Worm (Caenorhabditis elegans) whole organism, late embryonic: ENCODE measurements around the gene col-12.
"Not testable (repeated sequence)": the region's sequence is repeated elsewhere in the genome, so short reads cannot be mapped to it uniquely, and the experiment has no call there.

Source experiments
- C08G9.2 ChIP-seq: sonication (generic microtip); optimal IDR thresholded peaks from 2 replicates; lab custom pipeline; 2016; ENCODE audit warnings: mild to moderate bottlenecking, missing genetic modification characterization, moderate library complexity, missing compliant biosample characterization
- T23F11.4 ChIP-seq: fragments of 200-800 bp; sonication (Bioruptor generic); optimal IDR thresholded peaks from 2 replicates; lab custom pipeline; 2018; ENCODE audit warnings: mild to moderate bottlenecking, missing genetic modification characterization, missing compliant biosample characterization
- Y22D7AL.16 ChIP-seq: sonication (generic microtip); optimal IDR thresholded peaks from 2 replicates; lab custom pipeline; 2016; ENCODE audit warnings: missing genetic modification characterization, missing compliant biosample characterization
- ahr-1 ChIP-seq: sonication (generic microtip); optimal IDR thresholded peaks from 2 replicates; lab custom pipeline; 2016; ENCODE audit warnings: missing genetic modification characterization, missing compliant biosample characterization
- ceh-2 ChIP-seq: sonication (generic microtip); optimal IDR thresholded peaks from 2 replicates; lab custom pipeline; 2016; ENCODE audit warnings: missing genotype, missing genetic modification characterization, missing compliant biosample characterization
- ceh-24 ChIP-seq: sonication (generic microtip); optimal IDR thresholded peaks from 2 replicates; lab custom pipeline; 2016; ENCODE audit warnings: mild to moderate bottlenecking, missing genetic modification characterization, missing compliant biosample characterization
- ceh-31 ChIP-seq: sonication (generic microtip); optimal IDR thresholded peaks from 2 replicates; lab custom pipeline; 2016; ENCODE audit warnings: missing genetic modification characterization, missing compliant biosample characterization
- ceh-45 ChIP-seq: fragments of 200-800 bp; sonication (Bioruptor generic); IDR thresholded peaks from 2 replicates; pipeline ENCODE4 v1.3.6; 2022; ENCODE audit warnings: missing genetic modification reagents, missing genetic modification characterization, missing compliant biosample characterization
- ceh-48 ChIP-seq: sonication (generic microtip); optimal IDR thresholded peaks from 2 replicates; lab custom pipeline; 2016; ENCODE audit warnings: missing genetic modification characterization, inconsistent platforms, missing compliant biosample characterization
- ceh-6 ChIP-seq: fragments of 200-800 bp; sonication (Bioruptor generic); optimal IDR thresholded peaks from 2 replicates; lab custom pipeline; 2018; ENCODE audit warnings: mild to moderate bottlenecking, missing genetic modification characterization, missing compliant biosample characterization
- dve-1 ChIP-seq: sonication (generic microtip); optimal IDR thresholded peaks from 2 replicates; lab custom pipeline; 2017; ENCODE audit warnings: antibody characterized with exemption, mild to moderate bottlenecking, missing genetic modification characterization, missing compliant biosample characterization
- ets-4 ChIP-seq: sonication (generic microtip); optimal IDR thresholded peaks from 2 replicates; lab custom pipeline; 2016; ENCODE audit warnings: missing genetic modification characterization, missing compliant biosample characterization
- eyg-1 ChIP-seq: sonication (generic microtip); optimal IDR thresholded peaks from 2 replicates; lab custom pipeline; 2016; ENCODE audit warnings: missing genotype, missing genetic modification characterization, missing compliant biosample characterization
- fkh-10 ChIP-seq: fragments of 150-350 bp; optimal IDR thresholded peaks from 2 replicates; lab custom pipeline; 2014; ENCODE audit warnings: missing biosample characterization, missing genetic modification reagents, missing genetic modification characterization
- fkh-6 ChIP-seq: sonication (generic microtip); optimal IDR thresholded peaks from 2 replicates; lab custom pipeline; 2016; ENCODE audit warnings: missing genetic modification characterization, missing compliant biosample characterization
- hlh-15 ChIP-seq: sonication (generic microtip); optimal IDR thresholded peaks from 2 replicates; lab custom pipeline; 2016; ENCODE audit warnings: missing genetic modification characterization, missing compliant biosample characterization
- hlh-30 ChIP-seq: sonication (generic microtip); optimal IDR thresholded peaks from 2 replicates; lab custom pipeline; 2017; ENCODE audit warnings: antibody characterized with exemption, missing genetic modification characterization, missing compliant biosample characterization; ENCODE audit not compliant: insufficient read depth
- hlh-6 ChIP-seq: sonication (generic microtip); optimal IDR thresholded peaks from 2 replicates; lab custom pipeline; 2016; ENCODE audit warnings: missing genotype, missing genetic modification characterization, missing compliant biosample characterization
- mec-3 ChIP-seq: sonication (generic microtip); optimal IDR thresholded peaks from 2 replicates; lab custom pipeline; 2016; ENCODE audit warnings: borderline replicate concordance, missing genetic modification characterization, missing compliant biosample characterization
- nfya-1 ChIP-seq: sonication (generic microtip); optimal IDR thresholded peaks from 2 replicates; lab custom pipeline; 2017; ENCODE audit warnings: missing genetic modification characterization, mild to moderate bottlenecking, missing compliant biosample characterization, antibody characterized with exemption, moderate library complexity
- nhr-11 ChIP-seq: fragments of 150-350 bp; optimal IDR thresholded peaks from 2 replicates; lab custom pipeline; 2014; ENCODE audit warnings: missing biosample characterization, missing genetic modification characterization
- nhr-232 ChIP-seq: sonication (generic microtip); optimal IDR thresholded peaks from 2 replicates; lab custom pipeline; 2016; ENCODE audit warnings: missing genetic modification characterization, missing compliant biosample characterization
- npax-4 ChIP-seq: sonication (generic microtip); optimal IDR thresholded peaks from 2 replicates; lab custom pipeline; 2016; ENCODE audit warnings: missing genetic modification characterization, missing compliant biosample characterization
- pha-4 ChIP-seq: fragments of 150-350 bp; optimal IDR thresholded peaks from 2 replicates; lab custom pipeline; 2018; ENCODE audit warnings: missing biosample characterization, missing genetic modification reagents, missing genetic modification characterization
- pqm-1 ChIP-seq: sonication (generic microtip); optimal IDR thresholded peaks from 2 replicates; lab custom pipeline; 2016; ENCODE audit warnings: missing genetic modification characterization, missing compliant biosample characterization
- pros-1 ChIP-seq: fragments of 150-350 bp; optimal IDR thresholded peaks from 2 replicates; lab custom pipeline; 2014; ENCODE audit warnings: missing biosample characterization, missing genetic modification reagents, missing genetic modification characterization
- ref-2 ChIP-seq: sonication (generic microtip); optimal IDR thresholded peaks from 2 replicates; lab custom pipeline; 2016; ENCODE audit warnings: missing genetic modification characterization, missing compliant biosample characterization
- rnt-1 ChIP-seq: sonication (generic microtip); optimal IDR thresholded peaks from 2 replicates; lab custom pipeline; 2016; ENCODE audit warnings: missing genetic modification characterization, missing compliant biosample characterization
- sdc-2 ChIP-seq: sonication (generic microtip); optimal IDR thresholded peaks from 2 replicates; lab custom pipeline; 2016; ENCODE audit warnings: missing genotype, missing genetic modification characterization, missing compliant biosample characterization
- sox-4 ChIP-seq: sonication (generic microtip); optimal IDR thresholded peaks from 2 replicates; lab custom pipeline; 2017; ENCODE audit warnings: mild to moderate bottlenecking, missing genetic modification characterization, inconsistent platforms, missing compliant biosample characterization
- syd-9 ChIP-seq: sonication (generic microtip); optimal IDR thresholded peaks from 2 replicates; lab custom pipeline; 2016; ENCODE audit warnings: mild to moderate bottlenecking, missing genetic modification characterization, moderate library complexity, missing compliant biosample characterization
- tbx-2 ChIP-seq: sonication (generic microtip); optimal IDR thresholded peaks from 2 replicates; lab custom pipeline; 2016; ENCODE audit warnings: missing genetic modification characterization, missing compliant biosample characterization
- tbx-7 ChIP-seq: sonication (generic microtip); optimal IDR thresholded peaks from 2 replicates; lab custom pipeline; 2016; ENCODE audit warnings: missing genotype, missing genetic modification characterization, missing compliant biosample characterization
- ttx-3 ChIP-seq: sonication (generic microtip); optimal IDR thresholded peaks from 2 replicates; lab custom pipeline; 2016; ENCODE audit warnings: missing genetic modification reagents, missing genetic modification characterization, missing compliant biosample characterization
- unc-3 ChIP-seq, 2 experiments: fragments of 200-800 bp in 1 of 2; sonication (Bioruptor generic) in 1 of 2; sonication (generic microtip) in 1 of 2; conservative IDR thresholded peaks in 1 of 2; optimal IDR thresholded peaks in 1 of 2; 2 replicates each; pipeline versions ENCODE4 v1.3.6 to Lab custom; 2016 to 2022; ENCODE audit warnings: missing compliant biosample characterization in 2 of 2, missing genetic modification characterization in 2 of 2, missing genetic modification reagents in 1 of 2
- unc-42 ChIP-seq: sonication (generic microtip); optimal IDR thresholded peaks from 2 replicates; lab custom pipeline; 2016; ENCODE audit warnings: missing genotype, missing genetic modification characterization, missing compliant biosample characterization
- zip-5 ChIP-seq: sonication (generic microtip); optimal IDR thresholded peaks from 2 replicates; lab custom pipeline; 2016; ENCODE audit warnings: missing genetic modification characterization, missing compliant biosample characterization
- ztf-16 ChIP-seq: sonication (generic microtip); optimal IDR thresholded peaks from 2 replicates; lab custom pipeline; 2017; ENCODE audit warnings: missing genetic modification characterization, missing compliant biosample characterization

col-12 gene

ce11 chrV:10450355-10450754 lies 25.4 kb upstream of the col-12 start:
- peak; percentile 66; the same call in 1 of the 2 replicates for TF ChIP-seq ceh-45 (GFP tag; lab: Robert Waterston, UW)
- peak; percentile 73; the same call in 1 of the 2 replicates for TF ChIP-seq unc-3 (GFP tag; conservative IDR thresholded peaks at IDR 0.05; lab: Robert Waterston, UW)
- not testable (repeated sequence) for TF ChIP-seq unc-3 (tag; optimal IDR thresholded peaks at IDR 0.05; lab: Kevin White, UChicago)

ce11 chrV:10449302-10449701 lies 24.3 kb upstream of the col-12 start:
- TF ChIP-seq unc-3 (GFP tag; conservative IDR thresholded peaks at IDR 0.05; lab: Robert Waterston, UW) (peak; percentile 56; the same call in 1 of the 2 replicates), ceh-45 (GFP tag; lab: Robert Waterston, UW) (0 out of 2 replicates have a peak, but pooled peaks have one; percentile 20)
- TF ChIP-seq unc-3 (tag; optimal IDR thresholded peaks at IDR 0.05; lab: Kevin White, UChicago): not testable (repeated sequence)

ce11 chrV:10441135-10442024 lies 16.4 kb upstream of the col-12 start, which contains the start of gene pap-1:
Gene pap-1, plus strand, starts transcription at chrV:10441974.
- peak; percentile 37 for TF ChIP-seq C08G9.2 (tag; lab: Kevin White, UChicago)
- no peak for TF ChIP-seq rnt-1 (tag; lab: Kevin White, UChicago)
- TF ChIP-seq mec-3 (tag; lab: Kevin White, UChicago): no peak
- peak; percentile 35 for TF ChIP-seq ceh-2 (tag; lab: Kevin White, UChicago)
- TF ChIP-seq ceh-6 (GFP tag; lab: Kevin White, UChicago): no peak
- TF ChIP-seq ets-4 (tag; lab: Kevin White, UChicago): peak; percentile 3
- no peak for TF ChIP-seq fkh-10
- no peak for TF ChIP-seq hlh-6 (tag; lab: Kevin White, UChicago)
- TF ChIP-seq hlh-30 (tag; lab: Kevin White, UChicago): peak; percentile 88
- TF ChIP-seq npax-4 (tag; lab: Kevin White, UChicago): no peak
- no peak for TF ChIP-seq ref-2 (tag; lab: Kevin White, UChicago)
- TF ChIP-seq sdc-2 (tag; lab: Kevin White, UChicago): no peak
- TF ChIP-seq tbx-2 (tag; lab: Kevin White, UChicago): no peak
- peak; percentile 17 for TF ChIP-seq nfya-1
- no peak for TF ChIP-seq nhr-11 (tag; lab: Kevin White, UChicago)
- no peak for TF ChIP-seq pros-1 (tag; lab: Kevin White, UChicago)
- TF ChIP-seq ceh-31 (tag; lab: Kevin White, UChicago): peak; percentile 50
- TF ChIP-seq tbx-7: peak; percentile 41
- peak; percentile 21 for TF ChIP-seq zip-5 (tag; lab: Kevin White, UChicago)
- TF ChIP-seq unc-3 (GFP tag; conservative IDR thresholded peaks at IDR 0.05; lab: Robert Waterston, UW): no peak
- no peak for TF ChIP-seq unc-3 (tag; optimal IDR thresholded peaks at IDR 0.05; lab: Kevin White, UChicago)
- TF ChIP-seq, all 69 proteins: peak for 8

- no peak for TF ChIP-seq ceh-45 (GFP tag; lab: Robert Waterston, UW)
- TF ChIP-seq hlh-6 (tag; lab: Kevin White, UChicago): no peak
- TF ChIP-seq ceh-24 (tag; lab: Kevin White, UChicago): no peak
- no peak for TF ChIP-seq T23F11.4 (GFP tag; lab: Kevin White, UChicago)
- TF ChIP-seq tbx-2 (tag; lab: Kevin White, UChicago): no peak
- no peak for TF ChIP-seq unc-42
- no peak for TF ChIP-seq dve-1 (tag; lab: Kevin White, UChicago)
- no peak for TF ChIP-seq fkh-6 (tag; lab: Kevin White, UChicago)
- TF ChIP-seq ceh-48 (tag; lab: Kevin White, UChicago): no peak
- TF ChIP-seq syd-9 (tag; lab: Kevin White, UChicago): no peak
- no peak for TF ChIP-seq hlh-15
Observed at ce11 chrV:10440723-10441122, 15.7 kb upstream of the col-12 start, which contains the start of gene snf-10. Gene snf-10, minus strand, starts transcription at chrV:10440823.

ce11 chrV:10436612-10437011 lies 11.6 kb upstream of the col-12 start, which contains the start of gene set-22:
Gene set-22, plus strand, starts transcription at chrV:10436912.
- TF ChIP-seq sox-4 (no peak), ceh-6 (GFP tag; lab: Kevin White, UChicago) (no peak), eyg-1 (no peak), Y22D7AL.16 (no peak), hlh-30 (tag; lab: Kevin White, UChicago) (no peak), ref-2 (tag; lab: Kevin White, UChicago) (no peak), ahr-1 (tag; lab: Kevin White, UChicago) (no peak), ceh-48 (tag; lab: Kevin White, UChicago) (no peak), nhr-232 (tag; lab: Kevin White, UChicago) (no peak), pha-4 (tag; lab: Kevin White, UChicago) (no peak), pqm-1 (tag; lab: Kevin White, UChicago) (no peak), syd-9 (tag; lab: Kevin White, UChicago) (no peak), ztf-16 (tag; lab: Kevin White, UChicago) (no peak), ttx-3 (no peak)
